Fruit fly (Drosophila melanogaster): ENCODE results near the gene CG10584.

DNA sequence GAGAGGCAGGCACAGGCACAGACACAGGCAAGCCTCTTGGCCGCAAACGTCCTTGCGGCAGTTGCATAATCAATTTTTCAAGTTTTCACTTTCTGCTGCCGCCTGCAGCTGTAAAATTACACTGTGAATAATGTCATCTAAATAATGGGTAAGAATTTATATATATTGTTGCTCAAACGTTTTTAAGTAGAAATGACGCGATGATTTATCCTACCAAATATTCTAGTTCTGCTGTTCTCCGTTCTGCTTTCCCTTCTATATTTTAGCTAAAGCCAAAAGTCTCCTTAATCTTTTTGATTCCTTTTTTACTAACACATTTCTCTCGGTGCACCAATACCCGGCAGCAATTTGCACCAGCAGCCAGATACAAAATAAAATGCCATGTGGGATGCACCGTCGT lies 49.3 kb upstream of the CG10584 start:
- no peak for TF ChIP-seq CG9139 (GFP tag; optimal IDR thresholded peaks at IDR 0.05)
- peak; percentile 18 for TF ChIP-seq CG31627 (GFP tag; optimal IDR thresholded peaks at IDR 0.05)
- peak; percentile 65 for TF ChIP-seq CG8632 (GFP tag; optimal IDR thresholded peaks at IDR 0.05)
- TF ChIP-seq CG16779 (tag; optimal IDR thresholded peaks at IDR 0.05) = no peak
- no peak for TF ChIP-seq salr (GFP tag; optimal IDR thresholded peaks at IDR 0.05)
- peak; percentile 63 for TF ChIP-seq CG6792 (GFP tag; optimal IDR thresholded peaks at IDR 0.05)
- TF ChIP-seq Blimp-1 (GFP tag; optimal IDR thresholded peaks at IDR 0.05) = peak; percentile 57
- TF ChIP-seq CG6854 (GFP tag; optimal IDR thresholded peaks at IDR 0.05) = no peak
- peak; percentile 68 for TF ChIP-seq CG34406 (GFP tag; optimal IDR thresholded peaks at IDR 0.05)
